Fruit fly (Drosophila melanogaster) whole organism, embryonic: ENCODE data around the gene CG34126.

ENCODE experiments used
- BtbVII ChIP-seq: fragments of 200-800 bp; sonication (Bioruptor generic); optimal IDR thresholded peaks from 3 replicates; lab custom pipeline; 2017; ENCODE audit warnings: missing biosample characterization, mild to moderate bottlenecking, missing genetic modification characterization
- CG10267 ChIP-seq: fragments of 200-800 bp; sonication (Bioruptor generic); optimal IDR thresholded peaks from 2 replicates; lab custom pipeline; 2018; ENCODE audit warnings: missing biosample characterization, mild to moderate bottlenecking, missing genetic modification characterization, moderate library complexity
- CG10979 ChIP-seq: fragments of 200-800 bp; sonication (Bioruptor generic); optimal IDR thresholded peaks from 2 replicates; lab custom pipeline; 2018; ENCODE audit warnings: missing biosample characterization, mild to moderate bottlenecking, missing genetic modification characterization, moderate library complexity
- CG12155 ChIP-seq: fragments of 200-800 bp; sonication (Bioruptor generic); optimal IDR thresholded peaks from 3 replicates; lab custom pipeline; 2016; ENCODE audit warnings: missing biosample characterization, missing genetic modification characterization
- CG12236 ChIP-seq: fragments of 200-800 bp; sonication (Bioruptor generic); optimal IDR thresholded peaks from 2 replicates; lab custom pipeline; 2016; ENCODE audit warnings: missing biosample characterization, missing genetic modification characterization
- CG13296 ChIP-seq: fragments of 200-800 bp; sonication (Bioruptor generic); optimal IDR thresholded peaks from 3 replicates; lab custom pipeline; 2018; ENCODE audit warnings: missing biosample characterization, mild to moderate bottlenecking, missing genetic modification characterization
- CG17328 ChIP-seq: fragments of 200-800 bp; sonication (Bioruptor generic); IDR thresholded peaks from 2 replicates; pipeline ENCODE4 v1.3.6; 2022; ENCODE audit warnings: missing biosample characterization, missing genetic modification characterization
- CG30403 ChIP-seq: fragments of 200-800 bp; sonication (Bioruptor generic); optimal IDR thresholded peaks from 3 replicates; lab custom pipeline; 2016; ENCODE audit warnings: missing biosample characterization, missing genetic modification characterization
- CG31365 ChIP-seq: fragments of 200-800 bp; sonication (Bioruptor generic); optimal IDR thresholded peaks from 2 replicates; lab custom pipeline; 2018; ENCODE audit warnings: missing biosample characterization, mild to moderate bottlenecking, missing genetic modification characterization
- CG3163 ChIP-seq: fragments of 200-800 bp; sonication (Bioruptor generic); optimal IDR thresholded peaks from 3 replicates; lab custom pipeline; 2016; ENCODE audit warnings: missing biosample characterization, missing genetic modification characterization
- CG32532 ChIP-seq: fragments of 200-800 bp; sonication (Bioruptor generic); IDR thresholded peaks from 2 replicates; pipeline ENCODE4 v1.3.6; 2022; ENCODE audit warnings: missing biosample characterization, missing genetic modification characterization
- CG32772 ChIP-seq: fragments of 200-800 bp; sonication (Bioruptor generic); IDR thresholded peaks from 2 replicates; pipeline ENCODE4 v1.3.6; 2022; ENCODE audit warnings: missing biosample characterization, missing genetic modification characterization
- CG33213 ChIP-seq: fragments of 200-800 bp; sonication (Bioruptor generic); optimal IDR thresholded peaks from 3 replicates; lab custom pipeline; 2016; ENCODE audit warnings: missing biosample characterization, missing genetic modification characterization
- CG7271 ChIP-seq: fragments of 200-800 bp; sonication (Bioruptor generic); optimal IDR thresholded peaks from 2 replicates; lab custom pipeline; 2018; ENCODE audit warnings: missing biosample characterization, mild to moderate bottlenecking, missing genetic modification characterization, moderate library complexity
- CG7556 ChIP-seq: fragments of 200-800 bp; sonication (Bioruptor generic); optimal IDR thresholded peaks from 2 replicates; lab custom pipeline; 2017; ENCODE audit warnings: missing biosample characterization, mild to moderate bottlenecking, missing genetic modification characterization
- CG7786 ChIP-seq: fragments of 200-800 bp; sonication (Bioruptor generic); optimal IDR thresholded peaks from 2 replicates; lab custom pipeline; 2016; ENCODE audit warnings: missing biosample characterization, missing genetic modification characterization
- CG7928 ChIP-seq: fragments of 200-800 bp; sonication (Bioruptor generic); optimal IDR thresholded peaks from 2 replicates; lab custom pipeline; 2017; ENCODE audit warnings: missing biosample characterization, mild to moderate bottlenecking, missing genetic modification characterization
- CG8089 ChIP-seq: fragments of 200-800 bp; sonication (Bioruptor generic); optimal IDR thresholded peaks from 3 replicates; lab custom pipeline; 2016; ENCODE audit warnings: missing biosample characterization, missing genetic modification characterization
- CG9932 ChIP-seq: fragments of 200-800 bp; sonication (Bioruptor generic); IDR thresholded peaks from 2 replicates; pipeline ENCODE4 v1.3.6; 2022; ENCODE audit warnings: missing biosample characterization, missing genetic modification characterization
- Dad ChIP-seq: fragments of 200-800 bp; sonication (Bioruptor generic); optimal IDR thresholded peaks from 3 replicates; lab custom pipeline; 2016; ENCODE audit warnings: missing biosample characterization, missing genetic modification characterization
- Dbx ChIP-seq: fragments of 200-800 bp; sonication (Bioruptor generic); IDR thresholded peaks from 3 replicates; pipeline ENCODE4 v1.3.6; 2022; ENCODE audit warnings: missing biosample characterization, missing genetic modification characterization
- Dek ChIP-seq: fragments of 200-800 bp; sonication (Bioruptor generic); optimal IDR thresholded peaks from 3 replicates; lab custom pipeline; 2019; ENCODE audit warnings: missing biosample characterization, mild to moderate bottlenecking, missing genetic modification characterization, moderate library complexity
- Dp ChIP-seq: fragments of 200-800 bp; sonication (Bioruptor generic); optimal IDR thresholded peaks from 2 replicates; lab custom pipeline; 2018; ENCODE audit warnings: missing biosample characterization, mild to moderate bottlenecking, missing genetic modification characterization, moderate library complexity
- Elba2 ChIP-seq: fragments of 200-800 bp; sonication (Bioruptor generic); optimal IDR thresholded peaks from 3 replicates; lab custom pipeline; 2016; ENCODE audit warnings: missing biosample characterization, missing genetic modification characterization
- Fer2 ChIP-seq: fragments of 200-800 bp; sonication (Bioruptor generic); optimal IDR thresholded peaks from 2 replicates; lab custom pipeline; 2018; ENCODE audit warnings: missing biosample characterization, mild to moderate bottlenecking, missing genetic modification characterization, moderate library complexity
- HLHmδ ChIP-seq: fragments of 200-800 bp; sonication (Bioruptor generic); optimal IDR thresholded peaks from 2 replicates; lab custom pipeline; 2018; ENCODE audit warnings: missing biosample characterization, mild to moderate bottlenecking, missing genetic modification characterization, moderate library complexity
- HmgZ ChIP-seq: fragments of 200-800 bp; sonication (Bioruptor generic); optimal IDR thresholded peaks from 2 replicates; lab custom pipeline; 2018; ENCODE audit warnings: missing biosample characterization, mild to moderate bottlenecking, missing genetic modification characterization
- Mad ChIP-seq: fragments of 200-800 bp; sonication (Bioruptor generic); optimal IDR thresholded peaks from 2 replicates; lab custom pipeline; 2016; ENCODE audit warnings: missing biosample characterization, missing genetic modification characterization
- Rx ChIP-seq: fragments of 200-800 bp; sonication (Bioruptor generic); IDR thresholded peaks from 2 replicates; pipeline ENCODE4 v1.3.6; 2022; ENCODE audit warnings: missing biosample characterization, missing genetic modification characterization
- Sox100B ChIP-seq: fragments of 200-800 bp; sonication (Bioruptor generic); optimal IDR thresholded peaks from 3 replicates; lab custom pipeline; 2018; ENCODE audit warnings: missing biosample characterization, mild to moderate bottlenecking, missing genetic modification characterization
- Vsx1 ChIP-seq: fragments of 200-800 bp; sonication (Bioruptor generic); optimal IDR thresholded peaks from 2 replicates; lab custom pipeline; 2017; ENCODE audit warnings: missing biosample characterization, mild to moderate bottlenecking, missing genetic modification characterization, missing genetic modification reagents
- YL-1 ChIP-seq: fragments of 200-800 bp; sonication (Bioruptor generic); optimal IDR thresholded peaks from 3 replicates; lab custom pipeline; 2017; ENCODE audit warnings: missing biosample characterization, mild to moderate bottlenecking, missing genetic modification characterization
- cas ChIP-seq: fragments of 200-800 bp; sonication (Bioruptor generic); IDR thresholded peaks from 2 replicates; pipeline ENCODE4 v1.3.6; 2022; ENCODE audit warnings: missing biosample characterization, missing genetic modification characterization
- ci ChIP-seq: fragments of 200-800 bp; sonication (Bioruptor generic); IDR thresholded peaks from 3 replicates; pipeline ENCODE4 v1.3.6; 2022; ENCODE audit warnings: missing biosample characterization, missing genetic modification characterization
- exex ChIP-seq: fragments of 200-800 bp; sonication (Bioruptor generic); optimal IDR thresholded peaks from 4 replicates; lab custom pipeline; 2018; ENCODE audit warnings: missing biosample characterization, mild to moderate bottlenecking, missing genetic modification characterization, moderate library complexity
- eyg ChIP-seq: fragments of 200-800 bp; sonication (Bioruptor generic); optimal IDR thresholded peaks from 3 replicates; lab custom pipeline; 2016; ENCODE audit warnings: missing biosample characterization, missing genetic modification characterization
- gro ChIP-seq: fragments of 200-800 bp; sonication (Bioruptor generic); optimal IDR thresholded peaks from 2 replicates; lab custom pipeline; 2016; ENCODE audit warnings: missing biosample characterization, missing genetic modification characterization
- inv ChIP-seq: fragments of 200-800 bp; sonication (Bioruptor generic); IDR thresholded peaks from 2 replicates; pipeline ENCODE4 v1.3.6; 2022; ENCODE audit warnings: missing biosample characterization, missing genetic modification characterization; ENCODE audit not compliant: partially characterized antibody
- pnt ChIP-seq: fragments of 200-800 bp; sonication (Bioruptor generic); optimal IDR thresholded peaks from 3 replicates; lab custom pipeline; 2016; ENCODE audit warnings: missing biosample characterization, missing genetic modification characterization
- salm ChIP-seq: fragments of 200-800 bp; sonication (Bioruptor generic); optimal IDR thresholded peaks from 2 replicates; lab custom pipeline; 2018; ENCODE audit warnings: missing biosample characterization, mild to moderate bottlenecking, missing genetic modification characterization
- ssp ChIP-seq: fragments of 200-800 bp; sonication (Bioruptor generic); IDR thresholded peaks from 2 replicates; pipeline ENCODE4 v1.3.6; 2022; ENCODE audit warnings: missing biosample characterization, missing genetic modification characterization
- tin ChIP-seq: fragments of 200-800 bp; sonication (Bioruptor generic); optimal IDR thresholded peaks from 3 replicates; lab custom pipeline; 2016; ENCODE audit warnings: missing biosample characterization, missing genetic modification characterization
- tio ChIP-seq: fragments of 200-800 bp; sonication (Bioruptor generic); optimal IDR thresholded peaks from 2 replicates; lab custom pipeline; 2017; ENCODE audit warnings: missing biosample characterization, missing genetic modification characterization, inconsistent platforms
- trh ChIP-seq: fragments of 200-800 bp; sonication (Bioruptor generic); optimal IDR thresholded peaks from 2 replicates; lab custom pipeline; 2016; ENCODE audit warnings: missing biosample characterization, missing genetic modification characterization
- unpg ChIP-seq: fragments of 200-800 bp; sonication (Bioruptor generic); optimal IDR thresholded peaks from 3 replicates; lab custom pipeline; 2018; ENCODE audit warnings: missing biosample characterization, mild to moderate bottlenecking, missing genetic modification characterization, moderate library complexity
- vfl ChIP-seq: fragments of 200-800 bp; sonication (Bioruptor generic); optimal IDR thresholded peaks from 2 replicates; lab custom pipeline; 2016; ENCODE audit warnings: missing biosample characterization, missing genetic modification characterization
- wor ChIP-seq: fragments of 200-800 bp; sonication (Bioruptor generic); IDR thresholded peaks from 2 replicates; pipeline ENCODE4 v1.3.6; 2022; ENCODE audit warnings: missing biosample characterization, missing genetic modification characterization
- zen ChIP-seq: fragments of 200-800 bp; sonication (Bioruptor generic); optimal IDR thresholded peaks from 3 replicates; lab custom pipeline; 2018; ENCODE audit warnings: missing biosample characterization, mild to moderate bottlenecking, missing genetic modification characterization, moderate library complexity
- zfh1 ChIP-seq: fragments of 200-800 bp; sonication (Bioruptor generic); IDR thresholded peaks from 3 replicates; pipeline ENCODE4 v1.3.6; 2022; ENCODE audit warnings: missing biosample characterization, missing genetic modification characterization
- zfh2 ChIP-seq: fragments of 200-800 bp; sonication (Bioruptor generic); optimal IDR thresholded peaks from 2 replicates; lab custom pipeline; 2016; ENCODE audit warnings: missing biosample characterization, missing genetic modification characterization

Gene CG34126

DNA sequence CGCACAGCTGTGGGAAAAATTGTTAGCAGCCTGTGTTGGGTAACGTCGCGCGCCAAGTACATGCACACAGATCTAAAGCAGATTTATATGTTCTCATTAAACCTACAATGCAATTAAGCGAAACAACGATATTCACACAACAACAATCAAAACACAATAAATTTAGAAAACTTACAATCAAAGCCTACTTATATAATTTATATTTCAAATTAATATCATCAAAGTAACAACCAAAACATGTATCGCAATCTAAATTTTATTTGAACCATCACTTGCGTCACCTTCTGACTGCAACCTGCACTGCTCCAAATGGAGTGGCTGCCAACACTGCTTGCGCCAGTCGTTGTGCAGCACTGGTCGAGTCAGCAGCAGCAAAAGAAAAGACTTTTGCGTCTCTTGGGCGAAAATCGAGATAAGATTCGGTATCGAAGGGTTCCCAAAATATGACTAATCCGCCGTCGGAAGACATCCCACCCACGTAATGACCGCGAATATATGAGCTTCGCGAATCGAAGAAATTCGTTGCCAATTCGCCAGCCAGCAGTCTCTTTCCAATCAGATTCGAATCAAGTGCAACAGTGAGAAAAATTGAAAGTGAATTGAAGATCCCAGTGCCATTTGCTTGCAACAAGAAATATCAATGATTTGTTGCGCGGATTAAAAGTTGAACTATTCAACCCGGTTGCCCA is at the start of gene CG34126, which contains the start of gene CG8892 (continued):
- TF ChIP-seq zen (peak; percentile 96), unpg (GFP tag; lab: Kevin White, UChicago) (peak; percentile 94), zfh2 (peak; percentile 98), CG3163 (peak; percentile 84), CG33213 (GFP tag; lab: Kevin White, UChicago) (peak; percentile 87), gro (GFP tag; lab: Kevin White, UChicago) (peak; percentile 95), Dad (GFP tag; lab: Kevin White, UChicago) (peak; percentile 96), CG7271 (tag; lab: Kevin White, UChicago) (peak; percentile 85), CG32532 (peak; percentile 96), HmgZ (tag; lab: Kevin White, UChicago) (peak; percentile 98), zfh1 (peak; percentile 96), Sox100B (GFP tag; lab: Kevin White, UChicago) (peak; percentile 96), inv (GFP tag; lab: Robert Waterston, UW) (no peak), salm (tag; lab: Kevin White, UChicago) (peak; percentile 87), CG9932 (peak; percentile 99), Fer2 (peak; percentile 97), CG17328 (peak; percentile 92), CG12155 (GFP tag; lab: Kevin White, UChicago) (peak; percentile 97), Vsx1 (GFP tag; lab: Kevin White, UChicago) (peak; percentile 86), Elba2 (peak; percentile 92), Mad (GFP tag; lab: Kevin White, UChicago) (peak; percentile 97), CG13296 (peak; percentile 96), BtbVII (GFP tag; lab: Kevin White, UChicago) (peak; percentile 97), CG7786 (GFP tag; lab: Kevin White, UChicago) (peak; percentile 96), CG32772 (GFP tag; lab: Robert Waterston, UW) (peak; percentile 96), ci (GFP tag; lab: Robert Waterston, UW) (peak; percentile 89), CG10267 (tag; lab: Kevin White, UChicago) (peak; percentile 100), HLHmδ (GFP tag; lab: Kevin White, UChicago) (no peak), tio (GFP tag; lab: Kevin White, UChicago) (peak; percentile 98), CG8089 (GFP tag; lab: Kevin White, UChicago) (peak; percentile 95), cas (GFP tag; lab: Robert Waterston, UW) (peak; percentile 90), ssp (GFP tag; lab: Robert Waterston, UW) (peak; percentile 93), wor (peak; percentile 94), exex (peak; percentile 83), tin (GFP tag; lab: Kevin White, UChicago) (peak; percentile 99), pnt (GFP tag; lab: Kevin White, UChicago) (peak; percentile 97), eyg (peak; percentile 92), CG7928 (GFP tag; lab: Kevin White, UChicago) (peak; percentile 77), CG30403 (GFP tag; lab: Kevin White, UChicago) (peak; percentile 100), Dp (GFP tag; lab: Kevin White, UChicago) (peak; percentile 42), trh (GFP tag; lab: Kevin White, UChicago) (peak; percentile 96), CG12236 (GFP tag; lab: Kevin White, UChicago) (peak; percentile 87), Dek (tag; lab: Kevin White, UChicago) (peak; percentile 96), Dbx (GFP tag; lab: Robert Waterston, UW) (peak; percentile 98), CG10979 (tag; lab: Kevin White, UChicago) (peak; percentile 95), YL-1 (peak; percentile 92), CG7556 (GFP tag; lab: Kevin White, UChicago) (peak; percentile 97), Rx (peak; percentile 93), CG31365 (peak; percentile 66), vfl (peak; percentile 97)
